Worm (Caenorhabditis elegans): Measurements from ENCODE around the gene F53E2.2.

ce11 chrV:1447724-1448123 lies 27.2 kb upstream of the F53E2.2 start, which contains the start of gene cnc-3:
- no peak for TF ChIP-seq ama-1 (optimal IDR thresholded peaks at IDR 0.05)
- no peak for TF ChIP-seq flt-1 (GFP tag; IDR thresholded peaks at IDR 0.05)
- TF ChIP-seq ets-7 (tag; optimal IDR thresholded peaks at IDR 0.05): no peak
- TF ChIP-seq B0310.2 (tag; optimal IDR thresholded peaks at IDR 0.05): no peak
- no peak for TF ChIP-seq pes-1 (GFP tag; IDR thresholded peaks at IDR 0.05)
